Worm (Caenorhabditis elegans): ENCODE data around the gene ptp-3.

DNA sequence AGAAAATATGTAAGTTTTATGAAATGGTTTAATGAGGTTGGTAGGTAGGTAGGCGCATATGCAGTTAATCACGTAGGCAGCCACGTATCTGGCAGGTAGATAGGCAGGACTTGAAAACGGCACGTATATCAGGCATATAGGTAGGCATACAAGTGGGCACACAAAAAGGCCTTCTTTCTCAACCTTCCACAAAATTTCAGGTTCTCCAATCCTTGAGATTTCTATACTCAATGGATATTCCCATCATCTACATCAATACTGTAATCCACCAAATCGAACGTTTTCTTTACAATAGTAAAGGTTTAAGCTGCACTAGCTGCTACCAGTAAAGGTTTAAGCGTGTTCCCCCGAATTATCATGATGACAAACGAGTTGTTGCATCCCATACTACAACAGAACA, 43.0 kb upstream of the ptp-3 start:
- TF ChIP-seq pha-4 (tag; optimal IDR thresholded peaks at IDR 0.05): no peak
- TF ChIP-seq ama-1 (optimal IDR thresholded peaks at IDR 0.05): no peak
- TF ChIP-seq hlh-15 (tag; optimal IDR thresholded peaks at IDR 0.05): no peak
- TF ChIP-seq pqm-1 (tag; optimal IDR thresholded peaks at IDR 0.05): no peak
- no peak for TF ChIP-seq F13H6.1 (tag; optimal IDR thresholded peaks at IDR 0.05)
- no peak for TF ChIP-seq nhr-11 (tag; optimal IDR thresholded peaks at IDR 0.05)
- TF ChIP-seq rnt-1 (tag; optimal IDR thresholded peaks at IDR 0.05): no peak

Data from whole organism, late embryonic.